Fruit fly (Drosophila melanogaster) whole organism, pupa: ENCODE measurements around the gene Dsor1.

ENCODE experiments used
- CG10348 ChIP-seq: fragments of 200-800 bp; sonication (Bioruptor generic); IDR thresholded peaks from 2 replicates; pipeline ENCODE4 v1.3.6; 2022; ENCODE audit warnings: missing biosample characterization, missing genetic modification characterization
- CG14655 ChIP-seq: fragments of 200-800 bp; sonication (Bioruptor generic); optimal IDR thresholded peaks from 3 replicates; lab custom pipeline; 2017; ENCODE audit warnings: mild to moderate bottlenecking, missing biosample characterization, missing genetic modification reagents, missing genetic modification characterization
- CG15710 ChIP-seq: fragments of 200-800 bp; sonication (Bioruptor generic); optimal IDR thresholded peaks from 2 replicates; lab custom pipeline; 2018; ENCODE audit warnings: missing biosample characterization, mild to moderate bottlenecking, missing genetic modification characterization, moderate library complexity
- CG4496 ChIP-seq: fragments of 200-800 bp; sonication (Bioruptor generic); IDR thresholded peaks from 3 replicates; pipeline ENCODE4 v1.3.6; 2022; ENCODE audit warnings: missing biosample characterization, missing genetic modification characterization
- CG8159 ChIP-seq: fragments of 200-800 bp; sonication (Bioruptor generic); optimal IDR thresholded peaks from 3 replicates; lab custom pipeline; 2018; ENCODE audit warnings: missing biosample characterization, mild to moderate bottlenecking, missing genetic modification characterization, moderate library complexity
- CG8301 ChIP-seq: fragments of 200-800 bp; sonication (Bioruptor generic); optimal IDR thresholded peaks from 2 replicates; lab custom pipeline; 2018; ENCODE audit warnings: missing biosample characterization, mild to moderate bottlenecking, missing genetic modification characterization
- CG9948 ChIP-seq: fragments of 200-800 bp; sonication (Bioruptor generic); optimal IDR thresholded peaks from 2 replicates; lab custom pipeline; 2018; ENCODE audit warnings: missing biosample characterization, mild to moderate bottlenecking, missing genetic modification characterization, moderate library complexity
- D1 ChIP-seq: fragments of 200-800 bp; sonication (Bioruptor generic); optimal IDR thresholded peaks from 2 replicates; lab custom pipeline; 2018; ENCODE audit warnings: missing biosample characterization, mild to moderate bottlenecking, missing genetic modification characterization, moderate library complexity
- EcR ChIP-seq: fragments of 200-800 bp; sonication (Bioruptor generic); optimal IDR thresholded peaks from 3 replicates; lab custom pipeline; 2019; ENCODE audit warnings: missing biosample characterization, missing genetic modification characterization, mild to moderate bottlenecking, moderate library complexity, missing genetic modification reagents
- Ets98B ChIP-seq: fragments of 200-800 bp; sonication (Bioruptor generic); IDR thresholded peaks from 2 replicates; pipeline ENCODE4 v1.3.6; 2022; ENCODE audit warnings: missing biosample characterization, missing genetic modification characterization
- Pif1A ChIP-seq: fragments of 200-800 bp; sonication (Bioruptor generic); optimal IDR thresholded peaks from 3 replicates; lab custom pipeline; 2016; ENCODE audit warnings: missing biosample characterization, missing genetic modification characterization
- Pif1B ChIP-seq: fragments of 200-800 bp; sonication (Bioruptor generic); optimal IDR thresholded peaks from 3 replicates; lab custom pipeline; 2016; ENCODE audit warnings: missing biosample characterization, missing genetic modification characterization
- Snoo ChIP-seq: fragments of 200-800 bp; sonication (Bioruptor generic); optimal IDR thresholded peaks from 3 replicates; lab custom pipeline; 2017; ENCODE audit warnings: missing biosample characterization, mild to moderate bottlenecking, missing genetic modification characterization, inconsistent platforms
- rn ChIP-seq: fragments of 200-800 bp; sonication (Bioruptor generic); IDR thresholded peaks from 2 replicates; pipeline ENCODE4 v1.3.6; 2022; ENCODE audit warnings: missing biosample characterization, missing genetic modification characterization

DNA sequence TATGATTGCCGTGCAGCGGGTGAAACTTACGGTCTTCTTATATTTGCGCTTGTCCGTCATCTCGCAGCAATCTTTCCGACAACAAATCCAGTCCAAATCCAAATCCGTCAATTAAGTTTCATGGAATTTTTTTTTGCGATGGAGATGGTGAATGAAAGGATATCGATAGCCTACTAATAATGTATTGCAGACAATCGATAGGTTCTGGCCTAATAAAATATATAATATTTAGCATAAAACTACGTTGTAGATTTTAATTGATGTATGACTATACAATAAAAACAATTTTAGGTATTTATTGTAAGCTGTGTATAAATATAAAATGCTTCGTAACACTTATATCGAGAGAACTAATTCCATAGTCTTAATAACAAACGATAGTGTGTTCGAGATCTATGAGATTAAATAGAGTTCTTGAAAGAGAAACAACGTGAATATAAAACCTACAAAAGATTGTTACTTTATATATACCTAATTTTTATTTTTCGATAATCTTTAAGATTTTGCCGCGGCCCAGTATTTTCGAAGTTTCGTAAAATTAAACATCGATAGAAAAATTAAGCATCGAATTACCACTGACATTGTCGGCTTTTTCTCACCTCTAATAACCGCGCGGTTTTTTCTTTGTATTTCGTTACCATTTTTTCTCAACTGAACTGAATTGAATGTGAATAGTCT, 25.8 kb downstream of the Dsor1 start, which contains the start of the genes Cfp1 and Aladin:
- TF ChIP-seq CG10348 = no peak
- no peak for TF ChIP-seq EcR (GFP tag; lab: Kevin White, UChicago)
- TF ChIP-seq Snoo = no peak
- no peak for TF ChIP-seq CG4496 (GFP tag; lab: Robert Waterston, UW)
- no peak for TF ChIP-seq CG8159 (tag; lab: Kevin White, UChicago)
- no peak for TF ChIP-seq CG9948 (tag; lab: Kevin White, UChicago)
- no peak for TF ChIP-seq CG8301
- TF ChIP-seq CG14655 (GFP tag; lab: Kevin White, UChicago) = no peak
- TF ChIP-seq D1 (tag; lab: Kevin White, UChicago) = no peak
- TF ChIP-seq rn (GFP tag; lab: Robert Waterston, UW) = no peak
- no peak for TF ChIP-seq Pif1B (GFP tag; lab: Kevin White, UChicago)
- no peak for TF ChIP-seq Ets98B (GFP tag; lab: Robert Waterston, UW)
- no peak for TF ChIP-seq CG15710 (tag; lab: Kevin White, UChicago)
- no peak for TF ChIP-seq Pif1A
